Fruit fly (Drosophila melanogaster) whole organism, embryonic: ENCODE data around the gene Polr1B.
A peak's percentile ranks its signal among the peaks of the same experiment; 100 is the strongest.

Experiments
- Ada2b ChIP-seq: fragments of 200-800 bp; sonication (Bioruptor generic); IDR thresholded peaks from 2 replicates; pipeline ENCODE4 v1.3.6; 2022; ENCODE audit warnings: missing biosample characterization, missing genetic modification characterization
- Adf1 ChIP-seq: fragments of 200-800 bp; sonication (Bioruptor generic); IDR thresholded peaks from 2 replicates; pipeline ENCODE4 v1.3.6; 2022; ENCODE audit warnings: missing biosample characterization, missing genetic modification characterization
- CG10267 ChIP-seq: fragments of 200-800 bp; sonication (Bioruptor generic); optimal IDR thresholded peaks from 2 replicates; lab custom pipeline; 2018; ENCODE audit warnings: missing biosample characterization, mild to moderate bottlenecking, missing genetic modification characterization, moderate library complexity
- CG10462 ChIP-seq: fragments of 200-800 bp; sonication (Bioruptor generic); optimal IDR thresholded peaks from 2 replicates; lab custom pipeline; 2016; ENCODE audit warnings: missing biosample characterization, missing genetic modification characterization
- CG10565 ChIP-seq: fragments of 200-800 bp; sonication (Bioruptor generic); optimal IDR thresholded peaks from 3 replicates; lab custom pipeline; 2016; ENCODE audit warnings: missing biosample characterization, mild to moderate bottlenecking, missing genetic modification characterization
- CG11504 ChIP-seq: fragments of 200-800 bp; sonication (Bioruptor generic); optimal IDR thresholded peaks from 3 replicates; lab custom pipeline; 2019; ENCODE audit warnings: missing biosample characterization, mild to moderate bottlenecking, missing genetic modification characterization, moderate library complexity
- CG15011 ChIP-seq: fragments of 200-800 bp; sonication (Bioruptor generic); optimal IDR thresholded peaks from 3 replicates; lab custom pipeline; 2018; ENCODE audit warnings: missing biosample characterization, mild to moderate bottlenecking, missing genetic modification characterization
- CG15479 ChIP-seq: fragments of 200-800 bp; sonication (Bioruptor generic); optimal IDR thresholded peaks from 3 replicates; lab custom pipeline; 2019; ENCODE audit warnings: missing biosample characterization, mild to moderate bottlenecking, missing genetic modification characterization, moderate library complexity
- CG15601 ChIP-seq: fragments of 200-800 bp; sonication (Bioruptor generic); optimal IDR thresholded peaks from 3 replicates; lab custom pipeline; 2019; ENCODE audit warnings: missing biosample characterization, mild to moderate bottlenecking, missing genetic modification characterization, moderate library complexity
- CG1603 ChIP-seq: fragments of 200-800 bp; sonication (Bioruptor generic); optimal IDR thresholded peaks from 2 replicates; lab custom pipeline; 2019; ENCODE audit warnings: missing biosample characterization, mild to moderate bottlenecking, missing genetic modification characterization, moderate library complexity
- CG17612 ChIP-seq: fragments of 200-800 bp; sonication (Bioruptor generic); IDR thresholded peaks from 2 replicates; pipeline ENCODE4 v1.3.6; 2022; ENCODE audit warnings: missing biosample characterization, missing genetic modification characterization
- CG2875 ChIP-seq: fragments of 200-800 bp; sonication (Bioruptor generic); optimal IDR thresholded peaks from 2 replicates; lab custom pipeline; 2017; ENCODE audit warnings: missing biosample characterization, mild to moderate bottlenecking, missing genetic modification characterization, missing genetic modification reagents
- CG31365 ChIP-seq: fragments of 200-800 bp; sonication (Bioruptor generic); optimal IDR thresholded peaks from 2 replicates; lab custom pipeline; 2018; ENCODE audit warnings: missing biosample characterization, mild to moderate bottlenecking, missing genetic modification characterization
- CG3407 ChIP-seq: fragments of 200-800 bp; sonication (Bioruptor generic); optimal IDR thresholded peaks from 2 replicates; lab custom pipeline; 2018; ENCODE audit warnings: missing biosample characterization, mild to moderate bottlenecking, missing genetic modification characterization
- CG3726 ChIP-seq: fragments of 200-800 bp; sonication (Bioruptor generic); IDR thresholded peaks from 3 replicates; pipeline ENCODE4, ENCODE4 v1.3.6; 2022; ENCODE audit warnings: missing biosample characterization, missing genetic modification characterization
- CG3847 ChIP-seq: fragments of 200-800 bp; sonication (Bioruptor generic); IDR thresholded peaks from 2 replicates; pipeline ENCODE4 v1.3.6; 2022; ENCODE audit warnings: missing biosample characterization, missing genetic modification characterization
- CG43689 ChIP-seq: fragments of 200-800 bp; sonication (Bioruptor generic); IDR thresholded peaks from 2 replicates; pipeline ENCODE4 v1.3.6; 2022; ENCODE audit warnings: missing biosample characterization, missing genetic modification characterization
- CG4730 ChIP-seq: fragments of 200-800 bp; sonication (Bioruptor generic); IDR thresholded peaks from 2 replicates; pipeline ENCODE4 v1.3.6; 2022; ENCODE audit warnings: missing biosample characterization, missing genetic modification characterization
- CG5180 ChIP-seq: fragments of 200-800 bp; sonication (Bioruptor generic); optimal IDR thresholded peaks from 3 replicates; lab custom pipeline; 2017; ENCODE audit warnings: missing biosample characterization, missing genetic modification characterization, mild to moderate bottlenecking, moderate library complexity, missing genetic modification reagents
- CG6813 ChIP-seq: fragments of 200-800 bp; sonication (Bioruptor generic); optimal IDR thresholded peaks from 2 replicates; lab custom pipeline; 2017; ENCODE audit warnings: missing biosample characterization, missing genetic modification characterization, mild to moderate bottlenecking, moderate library complexity, missing genetic modification reagents
- CG7556 ChIP-seq: fragments of 200-800 bp; sonication (Bioruptor generic); optimal IDR thresholded peaks from 2 replicates; lab custom pipeline; 2017; ENCODE audit warnings: missing biosample characterization, mild to moderate bottlenecking, missing genetic modification characterization
- CG7839 ChIP-seq: fragments of 200-800 bp; sonication (Bioruptor generic); optimal IDR thresholded peaks from 3 replicates; lab custom pipeline; 2018; ENCODE audit warnings: missing biosample characterization, mild to moderate bottlenecking, missing genetic modification characterization, moderate library complexity
- Deaf1 ChIP-seq: fragments of 200-800 bp; optimal IDR thresholded peaks from 3 replicates; lab custom pipeline; 2019; ENCODE audit warnings: missing biosample characterization, mild to moderate bottlenecking, missing genetic modification characterization, moderate library complexity
- H2.0 ChIP-seq: fragments of 200-800 bp; sonication (Bioruptor generic); IDR thresholded peaks from 2 replicates; pipeline ENCODE4 v1.3.6; 2022; ENCODE audit warnings: missing biosample characterization, missing genetic modification characterization
- HmgD ChIP-seq: fragments of 200-800 bp; sonication (Bioruptor generic); optimal IDR thresholded peaks from 3 replicates; lab custom pipeline; 2016; ENCODE audit warnings: missing biosample characterization, missing genetic modification characterization
- HmgZ ChIP-seq: fragments of 200-800 bp; sonication (Bioruptor generic); optimal IDR thresholded peaks from 2 replicates; lab custom pipeline; 2018; ENCODE audit warnings: missing biosample characterization, mild to moderate bottlenecking, missing genetic modification characterization
- Hsf ChIP-seq: fragments of 200-800 bp; sonication (Bioruptor generic); optimal IDR thresholded peaks from 3 replicates; lab custom pipeline; 2016; ENCODE audit warnings: missing biosample characterization, missing genetic modification characterization
- Max ChIP-seq: fragments of 200-800 bp; sonication (Bioruptor generic); optimal IDR thresholded peaks from 2 replicates; lab custom pipeline; 2016; ENCODE audit warnings: missing biosample characterization, mild to moderate bottlenecking, missing genetic modification characterization
- Meics ChIP-seq: fragments of 200-800 bp; sonication (Bioruptor generic); optimal IDR thresholded peaks from 2 replicates; lab custom pipeline; 2017; ENCODE audit warnings: missing biosample characterization, mild to moderate bottlenecking, missing genetic modification characterization
- az2 ChIP-seq: fragments of 200-800 bp; sonication (Bioruptor generic); optimal IDR thresholded peaks from 3 replicates; lab custom pipeline; 2016; ENCODE audit warnings: missing biosample characterization, missing genetic modification characterization
- cato ChIP-seq: fragments of 200-800 bp; sonication (Bioruptor generic); optimal IDR thresholded peaks from 2 replicates; lab custom pipeline; 2016; ENCODE audit warnings: missing biosample characterization, missing genetic modification characterization, borderline replicate concordance
- cg ChIP-seq: fragments of 200-800 bp; sonication (Bioruptor generic); optimal IDR thresholded peaks from 3 replicates; lab custom pipeline; 2019; ENCODE audit warnings: missing biosample characterization, mild to moderate bottlenecking, missing genetic modification characterization, moderate library complexity
- dan ChIP-seq: fragments of 200-800 bp; sonication (Bioruptor generic); IDR thresholded peaks from 2 replicates; pipeline ENCODE4 v1.3.6; 2022; ENCODE audit warnings: missing biosample characterization, missing genetic modification characterization
- dati ChIP-seq: fragments of 200-800 bp; sonication (Bioruptor generic); IDR thresholded peaks from 2 replicates; pipeline ENCODE4 v1.3.6; 2022; ENCODE audit warnings: missing biosample characterization, missing genetic modification characterization
- eyg ChIP-seq: fragments of 200-800 bp; sonication (Bioruptor generic); optimal IDR thresholded peaks from 3 replicates; lab custom pipeline; 2016; ENCODE audit warnings: missing biosample characterization, missing genetic modification characterization
- fd3F ChIP-seq: fragments of 200-800 bp; sonication (Bioruptor generic); optimal IDR thresholded peaks from 2 replicates; lab custom pipeline; 2018; ENCODE audit warnings: missing biosample characterization, mild to moderate bottlenecking, missing genetic modification characterization, moderate library complexity
- fru ChIP-seq: fragments of >200 bp; optimal IDR thresholded peaks from 2 replicates; lab custom pipeline; 2017
- grn ChIP-seq: fragments of 200-800 bp; sonication (Bioruptor generic); optimal IDR thresholded peaks from 3 replicates; lab custom pipeline; 2017; ENCODE audit warnings: missing biosample characterization, missing genetic modification characterization
- ind ChIP-seq: fragments of 200-800 bp; sonication (Bioruptor generic); optimal IDR thresholded peaks from 3 replicates; lab custom pipeline; 2016; ENCODE audit warnings: missing biosample characterization, missing genetic modification characterization
- inv ChIP-seq: fragments of 200-800 bp; sonication (Bioruptor generic); IDR thresholded peaks from 2 replicates; pipeline ENCODE4 v1.3.6; 2022; ENCODE audit warnings: missing biosample characterization, missing genetic modification characterization; ENCODE audit not compliant: partially characterized antibody
- kay ChIP-seq: fragments of 200-800 bp; sonication (Bioruptor generic); optimal IDR thresholded peaks from 2 replicates; lab custom pipeline; 2016; ENCODE audit warnings: missing biosample characterization, missing genetic modification characterization
- ken ChIP-seq: fragments of 200-800 bp; sonication (Bioruptor generic); IDR thresholded peaks from 3 replicates; pipeline ENCODE4 v1.3.6; 2022; ENCODE audit warnings: missing biosample characterization, missing genetic modification characterization
- knrl ChIP-seq: fragments of 200-800 bp; sonication (Bioruptor generic); IDR thresholded peaks from 3 replicates; pipeline ENCODE4 v1.3.6; 2022; ENCODE audit warnings: missing biosample characterization, missing genetic modification characterization; ENCODE audit not compliant: partially characterized antibody
- mld ChIP-seq: fragments of 200-800 bp; sonication (Bioruptor generic); IDR thresholded peaks from 3 replicates; pipeline ENCODE4 v1.3.6; 2022; ENCODE audit warnings: missing biosample characterization, missing genetic modification characterization; ENCODE audit not compliant: partially characterized antibody
- peb ChIP-seq: fragments of 200-800 bp; sonication (Bioruptor generic); IDR thresholded peaks from 2 replicates; pipeline ENCODE4 v1.3.6; 2022; ENCODE audit warnings: missing biosample characterization, missing genetic modification characterization
- pita ChIP-seq: fragments of 200-800 bp; sonication (Bioruptor generic); optimal IDR thresholded peaks from 2 replicates; lab custom pipeline; 2017; ENCODE audit warnings: missing biosample characterization, mild to moderate bottlenecking, missing genetic modification characterization
- pzg ChIP-seq: fragments of 200-800 bp; sonication (Bioruptor generic); optimal IDR thresholded peaks from 3 replicates; lab custom pipeline; 2018; ENCODE audit warnings: missing biosample characterization, mild to moderate bottlenecking, missing genetic modification characterization, moderate library complexity
- sr ChIP-seq: fragments of 200-800 bp; sonication (Bioruptor generic); IDR thresholded peaks from 3 replicates; pipeline ENCODE4 v1.3.6; 2022; ENCODE audit warnings: missing biosample characterization, missing genetic modification characterization
- tgo ChIP-seq: fragments of 200-800 bp; sonication (Bioruptor generic); IDR thresholded peaks from 3 replicates; pipeline ENCODE4 v1.3.6; 2022; ENCODE audit warnings: missing biosample characterization, missing genetic modification characterization

Gene Polr1B

DNA sequence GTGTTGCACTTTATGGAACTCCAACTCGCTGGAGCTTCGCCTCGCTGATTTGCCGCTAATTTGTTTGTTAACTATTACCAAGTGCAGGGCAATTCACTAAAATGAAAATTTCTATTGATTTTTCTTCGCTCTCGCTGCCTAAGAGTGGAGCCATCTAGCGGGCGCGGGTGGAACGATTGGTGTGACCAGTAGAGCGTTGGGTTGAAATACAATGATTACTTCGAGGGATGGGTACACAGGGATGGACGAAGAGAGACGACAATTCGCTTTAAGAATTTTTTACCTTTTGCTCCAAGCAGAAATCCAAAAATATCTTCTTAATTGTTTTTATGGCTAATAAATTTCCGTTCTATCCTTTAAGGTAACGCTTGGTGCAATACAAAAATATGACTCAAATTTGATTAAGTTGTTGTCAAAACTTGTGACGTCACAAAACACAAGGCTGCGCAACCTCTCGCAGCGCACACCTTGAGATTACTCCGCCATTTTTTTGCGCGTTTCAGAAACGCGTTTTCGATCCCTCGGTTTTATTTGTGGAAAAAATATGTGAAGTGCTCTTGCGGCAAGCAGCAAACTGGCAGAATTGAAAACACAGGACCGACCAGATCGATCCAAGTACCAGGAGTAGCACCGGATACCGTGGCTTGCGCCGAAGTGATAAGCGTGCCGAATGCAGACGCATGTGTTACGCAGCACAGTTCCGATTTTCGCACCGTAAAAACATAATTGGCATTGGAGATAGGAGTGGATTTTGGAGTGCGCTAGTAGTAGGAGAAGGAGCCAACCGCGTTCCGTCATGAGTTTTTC is 10.7 kb downstream of the Polr1B start, which contains the start of the genes AP-2alpha and ebi (continued):
- TF ChIP-seq Meics (GFP tag; lab: Kevin White, UChicago) (peak; percentile 76), cato (GFP tag; lab: Kevin White, UChicago) (peak; percentile 84), peb (GFP tag; lab: Robert Waterston, UW) (peak; percentile 84), az2 (peak; percentile 87), Adf1 (GFP tag; lab: Robert Waterston, UW) (peak; percentile 67), Deaf1 (tag; lab: Kevin White, UChicago) (no peak), ken (GFP tag; lab: Robert Waterston, UW) (peak; percentile 87), pita (GFP tag; lab: Kevin White, UChicago) (no peak), CG15601 (peak; percentile 78), mld (GFP tag; lab: Robert Waterston, UW) (no peak), fd3F (GFP tag; lab: Kevin White, UChicago) (peak; percentile 74), CG10565 (peak; percentile 29), CG3407 (peak; percentile 71), knrl (peak; percentile 51; the same call in 1 of the 3 replicates), CG17612 (GFP tag; lab: Robert Waterston, UW) (peak; percentile 38; the same call in 1 of the 2 replicates), grn (GFP tag; lab: Kevin White, UChicago) (peak; percentile 44), fru (lab: Kevin White, UChicago) (no peak), CG3726 (GFP tag; lab: Robert Waterston, UW) (peak; percentile 78; the same call in 2 of the 3 replicates), CG10462 (peak; percentile 88), CG15479 (GFP tag; lab: Kevin White, UChicago) (peak; percentile 96), CG10267 (tag; lab: Kevin White, UChicago) (peak; percentile 78), CG5180 (GFP tag; lab: Kevin White, UChicago) (peak; percentile 39), CG7556 (GFP tag; lab: Kevin White, UChicago) (peak; percentile 78), tgo (peak; percentile 89), cg (GFP tag; lab: Kevin White, UChicago) (no peak), Hsf (GFP tag; lab: Kevin White, UChicago) (peak; percentile 95), Max (GFP tag; lab: Kevin White, UChicago) (peak; percentile 79), CG43689 (peak; percentile 63; the same call in 1 of the 2 replicates), CG7839 (tag; lab: Kevin White, UChicago) (peak; percentile 84), eyg (GFP tag; lab: Kevin White, UChicago) (peak; percentile 87), CG11504 (no peak), ind (GFP tag; lab: Kevin White, UChicago) (peak; percentile 92), pzg (GFP tag; lab: Kevin White, UChicago) (peak; percentile 82), HmgD (peak; percentile 97), CG6813 (GFP tag; lab: Kevin White, UChicago) (peak; percentile 44), sr (GFP tag; lab: Robert Waterston, UW) (peak; percentile 36; the same call in 1 of the 3 replicates), HmgZ (peak; percentile 89), Ada2b (GFP tag; lab: Robert Waterston, UW) (peak; percentile 69), CG1603 (tag; lab: Kevin White, UChicago) (peak; percentile 90), CG15011 (GFP tag; lab: Kevin White, UChicago) (peak; percentile 61), inv (GFP tag; lab: Robert Waterston, UW) (no peak), CG4730 (GFP tag; lab: Robert Waterston, UW) (peak; percentile 78), CG31365 (tag; lab: Kevin White, UChicago) (no peak), CG3847 (GFP tag; lab: Robert Waterston, UW) (peak; percentile 94), dati (GFP tag; lab: Robert Waterston, UW) (no peak), CG2875 (GFP tag; lab: Kevin White, UChicago) (peak; percentile 33), kay (peak; percentile 62), H2.0 (GFP tag; lab: Robert Waterston, UW) (peak; percentile 77; the same call in 1 of the 2 replicates), dan (GFP tag; lab: Robert Waterston, UW) (peak; percentile 82)
